Fruit fly (Drosophila melanogaster): ENCODE results near the gene CG33641.

- TF ChIP-seq CG6792 (GFP tag; optimal IDR thresholded peaks at IDR 0.05), result no peak
- TF ChIP-seq CG7368 (GFP tag; optimal IDR thresholded peaks at IDR 0.05), result no peak
- no peak for TF ChIP-seq fd85E (GFP tag; optimal IDR thresholded peaks at IDR 0.05)
- no peak for TF ChIP-seq CG11762 (GFP tag; optimal IDR thresholded peaks at IDR 0.05; ENCODE audit: insufficient read depth)
- no peak for TF ChIP-seq CG16779 (tag; optimal IDR thresholded peaks at IDR 0.05)
- TF ChIP-seq CG6276 (GFP tag; optimal IDR thresholded peaks at IDR 0.05), result no peak
- TF ChIP-seq CG4318 (GFP tag; optimal IDR thresholded peaks at IDR 0.05), result no peak
- TF ChIP-seq eg (GFP tag; IDR thresholded peaks at IDR 0.05), result no peak
- no peak for TF ChIP-seq Gug (GFP tag; IDR thresholded peaks at IDR 0.05)
- no peak for TF ChIP-seq CG11902 (GFP tag; optimal IDR thresholded peaks at IDR 0.05)
Measured at dm6 chr2L:13541968-13542367, 13.1 kb downstream of the CG33641 start, which contains the start of gene CG16853.
